Worm (Caenorhabditis elegans) whole organism, early embryonic: Measurements from ENCODE around the gene R07E4.1.

Experiments used
- B0310.2 ChIP-seq: sonication (generic microtip); optimal IDR thresholded peaks from 2 replicates; lab custom pipeline; 2016; ENCODE audit warnings: mild to moderate bottlenecking, missing genetic modification characterization, missing compliant biosample characterization
- ama-1 ChIP-seq: fragments of 150-350 bp; optimal IDR thresholded peaks from 2 replicates; lab custom pipeline; 2014
- ceh-36 ChIP-seq: sonication (generic microtip); optimal IDR thresholded peaks from 2 replicates; lab custom pipeline; 2016; ENCODE audit warnings: missing genetic modification characterization, inconsistent platforms, missing compliant biosample characterization
- ets-7 ChIP-seq: sonication (generic microtip); optimal IDR thresholded peaks from 2 replicates; lab custom pipeline; 2016; ENCODE audit warnings: missing genotype, missing genetic modification characterization, missing compliant biosample characterization
- flt-1 ChIP-seq: fragments of 200-800 bp; sonication (Bioruptor generic); IDR thresholded peaks from 2 replicates; pipeline ENCODE4 v1.3.6; 2022; ENCODE audit warnings: missing genetic modification characterization, missing compliant biosample characterization
- hmg-4 ChIP-seq: fragments of 200-800 bp; sonication (Bioruptor generic); optimal IDR thresholded peaks from 2 replicates; lab custom pipeline; 2018; ENCODE audit warnings: mild to moderate bottlenecking, missing genetic modification characterization, missing compliant biosample characterization
- hnd-1 ChIP-seq: sonication (generic microtip); optimal IDR thresholded peaks from 2 replicates; lab custom pipeline; 2016; ENCODE audit warnings: missing genetic modification characterization, missing compliant biosample characterization
- sea-1 ChIP-seq: fragments of 200-800 bp; sonication (Bioruptor generic); conservative IDR thresholded peaks from 2 replicates; pipeline ENCODE4 v1.3.6; 2022; ENCODE audit warnings: missing genetic modification characterization, missing compliant biosample characterization
- tbx-11 ChIP-seq: fragments of 200-800 bp; sonication (Bioruptor generic); IDR thresholded peaks from 2 replicates; pipeline ENCODE4 v1.3.6; 2022; ENCODE audit warnings: missing genetic modification characterization, missing compliant biosample characterization
- tbx-37 ChIP-seq: fragments of 200-800 bp; sonication (Bioruptor generic); conservative IDR thresholded peaks from 2 replicates; pipeline ENCODE4 v1.3.6; 2022; ENCODE audit warnings: missing genetic modification reagents, missing genetic modification characterization, missing compliant biosample characterization

DNA sequence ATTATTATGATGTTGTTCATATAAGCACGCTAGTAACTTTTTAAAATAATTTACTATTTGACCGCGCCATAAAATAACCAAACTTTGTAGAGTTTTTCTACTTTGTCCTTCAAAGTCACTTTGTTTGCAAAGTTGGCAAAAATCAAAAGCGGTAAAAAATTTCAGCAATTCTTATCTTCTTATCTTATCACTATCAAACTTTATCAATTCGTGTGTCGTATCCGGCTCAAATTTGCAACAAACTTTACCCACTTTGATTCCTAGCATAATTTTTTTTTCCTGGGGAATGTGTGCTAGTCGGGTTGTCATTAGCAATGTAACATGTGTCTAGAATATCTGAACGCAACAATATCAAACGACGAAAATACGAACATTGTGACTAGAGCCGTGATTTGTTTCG is 26.8 kb downstream of the R07E4.1 start:
- TF ChIP-seq tbx-11 (GFP tag; lab: Robert Waterston, UW) (no peak), ama-1 (lab: Kevin White, UChicago) (no peak), ceh-36 (tag; lab: Kevin White, UChicago) (no peak), hnd-1 (tag; lab: Kevin White, UChicago) (no peak), tbx-37 (GFP tag; lab: Robert Waterston, UW) (no peak), ets-7 (tag; lab: Kevin White, UChicago) (no peak), sea-1 (GFP tag; lab: Robert Waterston, UW) (no peak), flt-1 (no peak), B0310.2 (no peak), hmg-4 (GFP tag; lab: Kevin White, UChicago) (no peak)
